Fruit fly (Drosophila melanogaster): ENCODE results near the gene CG9981.

CG9981 gene

dm6 chrX:16427786-16428400, 23.0 kb upstream of the CG9981 start:
- TF ChIP-seq crol (GFP tag; IDR thresholded peaks at IDR 0.05) = peak; percentile 54; the same call in 1 of the 2 replicates
- peak; percentile 8 for TF ChIP-seq CG2120 (GFP tag; optimal IDR thresholded peaks at IDR 0.05)
- TF ChIP-seq CG1602 (GFP tag; optimal IDR thresholded peaks at IDR 0.05) = no peak
- peak; percentile 35 for TF ChIP-seq Med (GFP tag)
- peak; percentile 11 for TF ChIP-seq Ssrp (tag; optimal IDR thresholded peaks at IDR 0.05)
- TF ChIP-seq CG17829 (tag; optimal IDR thresholded peaks at IDR 0.05) = peak; percentile 34
- TF ChIP-seq trh (GFP tag; optimal IDR thresholded peaks at IDR 0.05) = no peak
- peak; percentile 22 for TF ChIP-seq CG8924 (tag; optimal IDR thresholded peaks at IDR 0.05)
- peak; percentile 2 for TF ChIP-seq CG34376 (GFP tag; optimal IDR thresholded peaks at IDR 0.05)
- peak in 1 of 2 experiments; percentile 5 for TF ChIP-seq chif (GFP tag; optimal IDR thresholded peaks at IDR 0.05)
- TF ChIP-seq CG10979 (tag; optimal IDR thresholded peaks at IDR 0.05) = peak; percentile 14
- peak; percentile 25 for TF ChIP-seq CG2116 (GFP tag; optimal IDR thresholded peaks at IDR 0.05)
- peak; percentile 51 for TF ChIP-seq CG12391 (tag; optimal IDR thresholded peaks at IDR 0.05)
- TF ChIP-seq ham (GFP tag; IDR thresholded peaks at IDR 0.05) = no peak
- TF ChIP-seq bigmax (GFP tag; optimal IDR thresholded peaks at IDR 0.05) = no peak
- TF ChIP-seq run (tag; optimal IDR thresholded peaks at IDR 0.05) = no peak
- 0 out of 3 replicates have a peak, but pooled peaks have one; percentile 7 for TF ChIP-seq CG7357 (GFP tag; IDR thresholded peaks at IDR 0.05)
- peak; percentile 16 for TF ChIP-seq CG13775 (GFP tag; optimal IDR thresholded peaks at IDR 0.05)
- TF ChIP-seq nmo (GFP tag; optimal IDR thresholded peaks at IDR 0.05) = peak; percentile 18
- peak; percentile 32 for TF ChIP-seq Oli (tag; optimal IDR thresholded peaks at IDR 0.05)
- TF ChIP-seq CG9727 (GFP tag; optimal IDR thresholded peaks at IDR 0.05) = peak; percentile 38
- no peak for TF ChIP-seq aop (GFP tag; IDR thresholded peaks at IDR 0.05)
- TF ChIP-seq CG2712 (tag; optimal IDR thresholded peaks at IDR 0.05) = peak; percentile 46
- TF ChIP-seq dysf (GFP tag; IDR thresholded peaks at IDR 0.05) = 0 out of 3 replicates have a peak, but pooled peaks have one; percentile 15
- TF ChIP-seq D (optimal IDR thresholded peaks at IDR 0.05) = no peak
- TF ChIP-seq D (GFP tag; optimal IDR thresholded peaks at IDR 0.05) = no peak
- TF ChIP-seq row (GFP tag; IDR thresholded peaks at IDR 0.05) = peak; percentile 75
- TF ChIP-seq CG12659 (GFP tag; optimal IDR thresholded peaks at IDR 0.05) = peak; percentile 1
- TF ChIP-seq Sry-β (GFP tag; optimal IDR thresholded peaks at IDR 0.05) = peak; percentile 93
- TF ChIP-seq phol (tag; optimal IDR thresholded peaks at IDR 0.05) = peak; percentile 22
- TF ChIP-seq CG14710 (tag; optimal IDR thresholded peaks at IDR 0.05) = peak; percentile 25
- no peak for TF ChIP-seq CG11695 (GFP tag; IDR thresholded peaks at IDR 0.05)
- TF ChIP-seq CG10274 (GFP tag; optimal IDR thresholded peaks at IDR 0.05) = no peak
- TF ChIP-seq CG13424 (tag; optimal IDR thresholded peaks at IDR 0.05) = peak; percentile 20
- 0 out of 2 replicates have a peak, but pooled peaks have one; percentile 10 for TF ChIP-seq Xrp1 (GFP tag; IDR thresholded peaks at IDR 0.05)
- no peak for TF ChIP-seq CG15073 (GFP tag; optimal IDR thresholded peaks at IDR 0.05)
- peak in 1 of 3 experiments; percentile 21 for TF ChIP-seq lola (GFP tag; optimal IDR thresholded peaks at IDR 0.05)
- TF ChIP-seq CG30403 (GFP tag; optimal IDR thresholded peaks at IDR 0.05) = peak; percentile 35
- TF ChIP-seq Fer1 (GFP tag; optimal IDR thresholded peaks at IDR 0.05) = peak; percentile 14
- TF ChIP-seq lilli (GFP tag; optimal IDR thresholded peaks at IDR 0.05) = peak; percentile 7
- 0 out of 2 replicates have a peak, but pooled peaks have one; percentile 9 for TF ChIP-seq Rfx (GFP tag; IDR thresholded peaks at IDR 0.05)
- TF ChIP-seq vvl (GFP tag; IDR thresholded peaks at IDR 0.05) = 0 out of 2 replicates have a peak, but pooled peaks have one; percentile 14
- TF ChIP-seq dmrt11E (tag; optimal IDR thresholded peaks at IDR 0.05) = peak; percentile 37
- TF ChIP-seq ind (GFP tag; optimal IDR thresholded peaks at IDR 0.05) = no peak
- TF ChIP-seq CG12219 (GFP tag; optimal IDR thresholded peaks at IDR 0.05) = no peak
- TF ChIP-seq NC2β (GFP tag; optimal IDR thresholded peaks at IDR 0.05) = no peak
- TF ChIP-seq ssp (GFP tag; IDR thresholded peaks at IDR 0.05) = peak; percentile 14; the same call in 1 of the 2 replicates
- peak; percentile 40 for TF ChIP-seq psq (GFP tag; optimal IDR thresholded peaks at IDR 0.05)
- TF ChIP-seq pum (GFP tag; optimal IDR thresholded peaks at IDR 0.05) = no peak
- TF ChIP-seq sens (GFP tag) = peak; percentile 45
